Fruit fly (Drosophila melanogaster) whole organism, embryonic: ENCODE results near the gene CG33489.

Experiments
- ATbp ChIP-seq: fragments of 200-800 bp; sonication (Bioruptor generic); optimal IDR thresholded peaks from 2 replicates; lab custom pipeline; 2017; ENCODE audit warnings: missing biosample characterization, mild to moderate bottlenecking, missing genetic modification characterization, missing genetic modification reagents
- Bgb ChIP-seq: fragments of 200-800 bp; sonication (Bioruptor generic); IDR thresholded peaks from 2 replicates; pipeline ENCODE4 v1.3.6; 2022; ENCODE audit warnings: missing biosample characterization, missing genetic modification characterization; ENCODE audit not compliant: partially characterized antibody
- CG10209 ChIP-seq: fragments of 200-800 bp; sonication (Bioruptor generic); optimal IDR thresholded peaks from 3 replicates; lab custom pipeline; 2017; ENCODE audit warnings: missing biosample characterization, mild to moderate bottlenecking, missing genetic modification characterization, missing genetic modification reagents
- CG11093 ChIP-seq: fragments of 200-800 bp; sonication (Bioruptor generic); IDR thresholded peaks from 3 replicates; pipeline ENCODE4 v1.3.6; 2022; ENCODE audit warnings: missing biosample characterization, missing genetic modification characterization
- CG11695 ChIP-seq: fragments of 200-800 bp; sonication (Bioruptor generic); IDR thresholded peaks from 3 replicates; pipeline ENCODE4 v1.3.6; 2022; ENCODE audit warnings: missing biosample characterization, missing genetic modification characterization
- CG11696 ChIP-seq: fragments of 200-800 bp; sonication (Bioruptor generic); IDR thresholded peaks from 2 replicates; pipeline ENCODE4 v1.3.6; 2022; ENCODE audit warnings: missing biosample characterization, missing genetic modification characterization
- CG12942 ChIP-seq: fragments of 200-800 bp; sonication (Bioruptor generic); optimal IDR thresholded peaks from 3 replicates; lab custom pipeline; 2016; ENCODE audit warnings: missing biosample characterization, missing genetic modification characterization
- CG13296 ChIP-seq: fragments of 200-800 bp; sonication (Bioruptor generic); optimal IDR thresholded peaks from 3 replicates; lab custom pipeline; 2018; ENCODE audit warnings: missing biosample characterization, mild to moderate bottlenecking, missing genetic modification characterization
- CG15011 ChIP-seq: fragments of 200-800 bp; sonication (Bioruptor generic); optimal IDR thresholded peaks from 3 replicates; lab custom pipeline; 2018; ENCODE audit warnings: missing biosample characterization, mild to moderate bottlenecking, missing genetic modification characterization
- CG1529 ChIP-seq: fragments of 200-800 bp; sonication (Bioruptor generic); optimal IDR thresholded peaks from 3 replicates; lab custom pipeline; 2018; ENCODE audit warnings: missing biosample characterization, missing genetic modification characterization
- CG17361 ChIP-seq: fragments of 200-800 bp; sonication (Bioruptor generic); IDR thresholded peaks from 3 replicates; pipeline ENCODE4 v1.3.6; 2022; ENCODE audit warnings: missing biosample characterization, missing genetic modification characterization
- CG3163 ChIP-seq: fragments of 200-800 bp; sonication (Bioruptor generic); optimal IDR thresholded peaks from 3 replicates; lab custom pipeline; 2016; ENCODE audit warnings: missing biosample characterization, missing genetic modification characterization
- CG32767 ChIP-seq: fragments of 200-800 bp; sonication (Bioruptor generic); IDR thresholded peaks from 2 replicates; pipeline ENCODE4 v1.3.6; 2022; ENCODE audit warnings: missing biosample characterization, missing genetic modification characterization
- CG33557 ChIP-seq: fragments of 200-800 bp; sonication (Bioruptor generic); optimal IDR thresholded peaks from 2 replicates; lab custom pipeline; 2019; ENCODE audit warnings: missing biosample characterization, mild to moderate bottlenecking, missing genetic modification characterization, moderate library complexity
- CG3407 ChIP-seq: fragments of 200-800 bp; sonication (Bioruptor generic); optimal IDR thresholded peaks from 2 replicates; lab custom pipeline; 2018; ENCODE audit warnings: missing biosample characterization, mild to moderate bottlenecking, missing genetic modification characterization
- CG3726 ChIP-seq: fragments of 200-800 bp; sonication (Bioruptor generic); IDR thresholded peaks from 3 replicates; pipeline ENCODE4, ENCODE4 v1.3.6; 2022; ENCODE audit warnings: missing biosample characterization, missing genetic modification characterization
- CG3995 ChIP-seq: fragments of 200-800 bp; sonication (Bioruptor generic); optimal IDR thresholded peaks from 3 replicates; lab custom pipeline; 2016; ENCODE audit warnings: missing biosample characterization, missing genetic modification characterization
- CG4360 ChIP-seq: fragments of 200-800 bp; sonication (Bioruptor generic); IDR thresholded peaks from 2 replicates; pipeline ENCODE4 v1.3.6; 2022; ENCODE audit warnings: missing biosample characterization, missing genetic modification characterization
- CG4617 ChIP-seq: fragments of 200-800 bp; sonication (Bioruptor generic); optimal IDR thresholded peaks from 3 replicates; lab custom pipeline; 2016; ENCODE audit warnings: missing biosample characterization, missing genetic modification characterization, borderline replicate concordance
- CG6854 ChIP-seq: fragments of 200-800 bp; sonication (Bioruptor generic); optimal IDR thresholded peaks from 3 replicates; lab custom pipeline; 2017; ENCODE audit warnings: missing biosample characterization, mild to moderate bottlenecking, missing genetic modification characterization
- CG7372 ChIP-seq: fragments of 200-800 bp; sonication (Bioruptor generic); IDR thresholded peaks from 2 replicates; pipeline ENCODE4 v1.3.6; 2022; ENCODE audit warnings: missing biosample characterization, missing genetic modification characterization
- CG7987 ChIP-seq: fragments of 200-800 bp; sonication (Bioruptor generic); optimal IDR thresholded peaks from 2 replicates; lab custom pipeline; 2018; ENCODE audit warnings: missing biosample characterization, mild to moderate bottlenecking, missing genetic modification characterization, moderate library complexity
- CG8281 ChIP-seq: fragments of 200-800 bp; sonication (Bioruptor generic); optimal IDR thresholded peaks from 2 replicates; lab custom pipeline; 2018; ENCODE audit warnings: missing biosample characterization, mild to moderate bottlenecking, missing genetic modification characterization, moderate library complexity
- Dp ChIP-seq: fragments of 200-800 bp; sonication (Bioruptor generic); optimal IDR thresholded peaks from 2 replicates; lab custom pipeline; 2018; ENCODE audit warnings: missing biosample characterization, mild to moderate bottlenecking, missing genetic modification characterization, moderate library complexity
- Fer2 ChIP-seq: fragments of 200-800 bp; sonication (Bioruptor generic); optimal IDR thresholded peaks from 2 replicates; lab custom pipeline; 2018; ENCODE audit warnings: missing biosample characterization, mild to moderate bottlenecking, missing genetic modification characterization, moderate library complexity
- HmgZ ChIP-seq: fragments of 200-800 bp; sonication (Bioruptor generic); optimal IDR thresholded peaks from 2 replicates; lab custom pipeline; 2018; ENCODE audit warnings: missing biosample characterization, mild to moderate bottlenecking, missing genetic modification characterization
- MBD-R2 ChIP-seq: fragments of 200-800 bp; sonication (Bioruptor generic); IDR thresholded peaks from 2 replicates; pipeline ENCODE4 v1.3.6; 2022; ENCODE audit warnings: missing biosample characterization, missing genetic modification characterization
- Myb ChIP-seq: fragments of 200-800 bp; sonication (Bioruptor generic); optimal IDR thresholded peaks from 2 replicates; lab custom pipeline; 2016; ENCODE audit warnings: missing biosample characterization, missing genetic modification characterization
- Nf-YC ChIP-seq: fragments of 200-800 bp; optimal IDR thresholded peaks from 3 replicates; lab custom pipeline; 2019; ENCODE audit warnings: missing biosample characterization, mild to moderate bottlenecking, missing genetic modification characterization, moderate library complexity
- Rx ChIP-seq: fragments of 200-800 bp; sonication (Bioruptor generic); IDR thresholded peaks from 2 replicates; pipeline ENCODE4 v1.3.6; 2022; ENCODE audit warnings: missing biosample characterization, missing genetic modification characterization
- Ssrp ChIP-seq: fragments of 200-800 bp; sonication (Bioruptor generic); optimal IDR thresholded peaks from 2 replicates; lab custom pipeline; 2018; ENCODE audit warnings: missing biosample characterization, mild to moderate bottlenecking, missing genetic modification characterization, moderate library complexity
- Taf1 ChIP-seq: fragments of 200-800 bp; sonication (Bioruptor generic); IDR thresholded peaks from 2 replicates; pipeline ENCODE4 v1.3.6; 2022; ENCODE audit warnings: missing biosample characterization, missing genetic modification characterization
- Xrp1 ChIP-seq: fragments of 200-800 bp; sonication (Bioruptor generic); IDR thresholded peaks from 2 replicates; pipeline ENCODE4 v1.3.6; 2022; ENCODE audit warnings: missing biosample characterization, missing genetic modification characterization
- ab ChIP-seq: fragments of 200-800 bp; sonication (Bioruptor generic); optimal IDR thresholded peaks from 2 replicates; lab custom pipeline; 2016; ENCODE audit warnings: missing biosample characterization, missing genetic modification characterization
- ara ChIP-seq: fragments of 200-800 bp; sonication (Bioruptor generic); IDR thresholded peaks from 2 replicates; pipeline ENCODE4 v1.3.6; 2022; ENCODE audit warnings: missing biosample characterization, missing genetic modification characterization
- az2 ChIP-seq: fragments of 200-800 bp; sonication (Bioruptor generic); optimal IDR thresholded peaks from 3 replicates; lab custom pipeline; 2016; ENCODE audit warnings: missing biosample characterization, missing genetic modification characterization
- bab2 ChIP-seq: fragments of 200-800 bp; sonication (Bioruptor generic); optimal IDR thresholded peaks from 2 replicates; lab custom pipeline; 2016; ENCODE audit warnings: missing biosample characterization, missing genetic modification characterization
- croc ChIP-seq: fragments of 200-800 bp; sonication (Bioruptor generic); conservative IDR thresholded peaks from 3 replicates; pipeline ENCODE4 v1.3.6; 2022; ENCODE audit warnings: missing biosample characterization, missing genetic modification characterization
- dysf ChIP-seq: fragments of 200-800 bp; sonication (Bioruptor generic); IDR thresholded peaks from 3 replicates; pipeline ENCODE4 v1.3.6; 2022; ENCODE audit warnings: missing biosample characterization, missing genetic modification characterization
- gem ChIP-seq: fragments of 200-800 bp; sonication (Bioruptor generic); optimal IDR thresholded peaks from 2 replicates; lab custom pipeline; 2019; ENCODE audit warnings: missing biosample characterization, mild to moderate bottlenecking, missing genetic modification characterization, moderate library complexity
- grau ChIP-seq: fragments of 200-800 bp; optimal IDR thresholded peaks from 3 replicates; lab custom pipeline; 2019; ENCODE audit warnings: missing biosample characterization, mild to moderate bottlenecking, missing genetic modification characterization, moderate library complexity
- mirr ChIP-seq: fragments of 200-800 bp; sonication (Bioruptor generic); optimal IDR thresholded peaks from 3 replicates; lab custom pipeline; 2018; ENCODE audit warnings: missing biosample characterization, mild to moderate bottlenecking, missing genetic modification characterization
- mld ChIP-seq: fragments of 200-800 bp; sonication (Bioruptor generic); IDR thresholded peaks from 3 replicates; pipeline ENCODE4 v1.3.6; 2022; ENCODE audit warnings: missing biosample characterization, missing genetic modification characterization; ENCODE audit not compliant: partially characterized antibody
- pho ChIP-seq: fragments of 200-800 bp; sonication (Bioruptor generic); optimal IDR thresholded peaks from 2 replicates; lab custom pipeline; 2016; ENCODE audit warnings: missing biosample characterization, missing genetic modification characterization
- schlank ChIP-seq: fragments of 200-800 bp; sonication (Bioruptor generic); optimal IDR thresholded peaks from 2 replicates; lab custom pipeline; 2018; ENCODE audit warnings: missing biosample characterization, mild to moderate bottlenecking, missing genetic modification characterization
- seq ChIP-seq: fragments of 200-800 bp; sonication (Bioruptor generic); IDR thresholded peaks from 2 replicates; pipeline ENCODE4 v1.3.6; 2022; ENCODE audit warnings: missing biosample characterization, missing genetic modification characterization
- sima ChIP-seq: fragments of 200-800 bp; sonication (Bioruptor generic); optimal IDR thresholded peaks from 2 replicates; lab custom pipeline; 2016; ENCODE audit warnings: missing biosample characterization, missing genetic modification characterization
- ssp ChIP-seq: fragments of 200-800 bp; sonication (Bioruptor generic); IDR thresholded peaks from 2 replicates; pipeline ENCODE4 v1.3.6; 2022; ENCODE audit warnings: missing biosample characterization, missing genetic modification characterization
- stc ChIP-seq: fragments of 200-800 bp; sonication (Bioruptor generic); IDR thresholded peaks from 2 replicates; pipeline ENCODE4 v1.3.6; 2022; ENCODE audit warnings: missing biosample characterization, missing genetic modification characterization
- tx ChIP-seq: fragments of 200-800 bp; sonication (Bioruptor generic); optimal IDR thresholded peaks from 2 replicates; lab custom pipeline; 2016; ENCODE audit warnings: missing biosample characterization, missing genetic modification characterization
- unc-4 ChIP-seq: fragments of 200-800 bp; sonication (Bioruptor generic); IDR thresholded peaks from 2 replicates; pipeline ENCODE4 v1.3.6; 2022; ENCODE audit warnings: missing biosample characterization, missing genetic modification characterization; ENCODE audit not compliant: partially characterized antibody

Gene CG33489

DNA sequence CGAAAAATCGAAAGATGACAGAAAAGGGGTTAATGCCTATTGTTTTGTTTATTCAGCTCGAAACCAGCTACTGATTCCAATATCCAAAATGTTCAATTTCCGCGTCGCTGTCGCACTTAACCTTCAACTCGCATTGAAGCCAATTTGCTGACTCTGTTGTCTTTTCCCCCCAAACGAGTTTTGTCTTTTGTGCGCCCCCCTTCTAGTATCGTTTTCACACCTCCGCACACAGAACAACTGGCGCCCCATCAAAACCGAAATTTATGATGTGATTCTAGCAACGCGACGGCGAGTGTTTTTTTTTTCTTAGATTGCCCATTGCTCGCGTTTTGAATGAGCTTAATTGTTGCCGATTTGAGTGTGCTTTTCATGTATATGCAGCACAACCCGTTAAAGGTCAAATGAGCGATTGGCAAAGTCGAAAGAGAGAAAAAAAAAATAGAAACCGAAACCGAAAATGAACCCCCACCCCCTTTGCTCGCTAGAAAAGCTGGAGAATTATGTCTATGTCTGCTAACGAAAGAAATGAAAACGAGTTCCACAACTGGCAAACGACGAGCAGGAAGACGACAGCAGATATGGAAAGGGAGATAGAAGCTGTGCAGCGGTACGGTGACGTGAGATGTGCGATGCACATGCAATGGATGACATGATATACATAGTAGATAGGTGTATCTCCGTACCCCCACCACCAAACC, 26.3 kb downstream of the CG33489 start (continued):
- TF ChIP-seq Taf1 (GFP tag; lab: Robert Waterston, UW): no peak
- no peak for TF ChIP-seq ab (GFP tag; lab: Kevin White, UChicago)
- TF ChIP-seq unc-4 (GFP tag; lab: Robert Waterston, UW): 0 out of 2 replicates have a peak, but pooled peaks have one; percentile 25
- TF ChIP-seq CG32767 (GFP tag; lab: Robert Waterston, UW): no peak
- TF ChIP-seq croc (GFP tag; lab: Robert Waterston, UW): no peak
- TF ChIP-seq CG11696 (GFP tag; lab: Robert Waterston, UW): peak; percentile 82
- no peak for TF ChIP-seq Ssrp (tag; lab: Kevin White, UChicago)
- no peak for TF ChIP-seq CG3995
- TF ChIP-seq CG6854: no peak
- peak; percentile 45; the same call in 1 of the 3 replicates for TF ChIP-seq CG11695 (GFP tag; lab: Robert Waterston, UW)
- no peak for TF ChIP-seq bab2 (GFP tag; lab: Kevin White, UChicago)
- TF ChIP-seq gem (tag; lab: Kevin White, UChicago): no peak
- no peak for TF ChIP-seq CG4617
- TF ChIP-seq Bgb (GFP tag; lab: Robert Waterston, UW): no peak
- TF ChIP-seq CG3726: no peak
- TF ChIP-seq ara (GFP tag; lab: Robert Waterston, UW): no peak
- no peak for TF ChIP-seq ATbp (GFP tag; lab: Kevin White, UChicago)
- TF ChIP-seq CG12942: no peak
- TF ChIP-seq HmgZ (tag; lab: Kevin White, UChicago): no peak
- no peak for TF ChIP-seq seq (GFP tag; lab: Robert Waterston, UW)
- 0 out of 3 replicates have a peak, but pooled peaks have one; percentile 20 for TF ChIP-seq CG17361 (GFP tag; lab: Robert Waterston, UW)
- peak; percentile 12; the same call in 1 of the 3 replicates for TF ChIP-seq dysf (GFP tag; lab: Robert Waterston, UW)
- no peak for TF ChIP-seq sima
- no peak for TF ChIP-seq CG7987
- no peak for TF ChIP-seq schlank (tag; lab: Kevin White, UChicago)
- peak; percentile 68 for TF ChIP-seq mirr (GFP tag; lab: Kevin White, UChicago)
- TF ChIP-seq Xrp1 (GFP tag; lab: Robert Waterston, UW): no peak
- TF ChIP-seq tx (GFP tag; lab: Kevin White, UChicago): no peak
- no peak for TF ChIP-seq CG15011 (GFP tag; lab: Kevin White, UChicago)
- TF ChIP-seq CG7372 (GFP tag; lab: Robert Waterston, UW): no peak
- no peak for TF ChIP-seq grau
- no peak for TF ChIP-seq CG1529 (GFP tag; lab: Kevin White, UChicago)
- no peak for TF ChIP-seq Fer2 (tag; lab: Kevin White, UChicago)
- TF ChIP-seq CG10209 (GFP tag; lab: Kevin White, UChicago): no peak
- peak; percentile 8 for TF ChIP-seq CG13296
- TF ChIP-seq CG3163 (GFP tag; lab: Kevin White, UChicago): no peak
- TF ChIP-seq CG33557 (GFP tag; lab: Kevin White, UChicago): no peak
- no peak for TF ChIP-seq CG3407 (GFP tag; lab: Kevin White, UChicago)
- no peak for TF ChIP-seq az2 (GFP tag; lab: Kevin White, UChicago)
- no peak for TF ChIP-seq Myb
- no peak for TF ChIP-seq CG11093 (GFP tag; lab: Robert Waterston, UW)
- no peak for TF ChIP-seq stc (GFP tag; lab: Robert Waterston, UW)
- no peak for TF ChIP-seq pho
- no peak for TF ChIP-seq CG8281 (tag; lab: Kevin White, UChicago)
- TF ChIP-seq ssp (GFP tag; lab: Robert Waterston, UW): no peak
- TF ChIP-seq Nf-YC (tag; lab: Kevin White, UChicago): no peak
- no peak for TF ChIP-seq mld (GFP tag; lab: Robert Waterston, UW)
- no peak for TF ChIP-seq Rx
- no peak for TF ChIP-seq CG4360 (GFP tag; lab: Robert Waterston, UW)
- TF ChIP-seq Dp (GFP tag; lab: Kevin White, UChicago): no peak
- no peak for TF ChIP-seq MBD-R2 (GFP tag; lab: Robert Waterston, UW)
